Worm (Caenorhabditis elegans) whole organism, L4 larva: ENCODE data around the gene F55G11.4.

Source experiments
- F26F4.8 ChIP-seq: fragments of 200-800 bp; sonication (Bioruptor generic); conservative IDR thresholded peaks from 2 replicates; pipeline ENCODE4 v1.3.6; 2022; ENCODE audit warnings: missing genetic modification characterization, missing compliant biosample characterization
- F44E2.7 ChIP-seq: fragments of 200-800 bp; sonication (Bioruptor generic); IDR thresholded peaks from 2 replicates; pipeline ENCODE4 v2.1.2; 2022; ENCODE audit warnings: missing genetic modification characterization, missing compliant biosample characterization
- T20F7.1 ChIP-seq: fragments of 200-800 bp; sonication (Bioruptor generic); optimal IDR thresholded peaks from 2 replicates; lab custom pipeline; 2018; ENCODE audit warnings: mild to moderate bottlenecking, missing genetic modification characterization, missing compliant biosample characterization
- Y5F2A.4 ChIP-seq: fragments of 200-800 bp; sonication (Bioruptor generic); optimal IDR thresholded peaks from 2 replicates; lab custom pipeline; 2018; ENCODE audit warnings: mild to moderate bottlenecking, missing genetic modification characterization, missing compliant biosample characterization
- aly-2 ChIP-seq: sonication (generic microtip); optimal IDR thresholded peaks from 2 replicates; lab custom pipeline; 2018; ENCODE audit warnings: missing biosample characterization, missing genetic modification characterization
- ceh-28 ChIP-seq: fragments of 150-350 bp; optimal IDR thresholded peaks from 2 replicates; lab custom pipeline; 2014; ENCODE audit warnings: missing biosample characterization, missing genetic modification reagents, missing genetic modification characterization
- ceh-32 ChIP-seq: sonication (generic microtip); optimal IDR thresholded peaks from 2 replicates; lab custom pipeline; 2016; ENCODE audit warnings: mild to moderate bottlenecking, missing genetic modification characterization, missing compliant biosample characterization; ENCODE audit not compliant: poor library complexity
- cey-2 ChIP-seq: sonication (generic microtip); optimal IDR thresholded peaks from 3 replicates; lab custom pipeline; 2017; ENCODE audit warnings: missing genetic modification characterization, mild to moderate bottlenecking, missing compliant biosample characterization, antibody characterized with exemption, borderline replicate concordance; ENCODE audit not compliant: insufficient read depth
- daf-16 ChIP-seq, 3 experiments: sonication (generic microtip); optimal IDR thresholded peaks; 2 replicates each; lab custom pipeline; 2016 to 2017; ENCODE audit warnings: missing genetic modification characterization in 3 of 3, missing genetic modification reagents in 3 of 3, mild to moderate bottlenecking in 2 of 3, missing compliant biosample characterization in 2 of 3, missing biosample characterization in 1 of 3, moderate library complexity in 1 of 3
- daf-19 ChIP-seq: fragments of 200-800 bp; sonication (Bioruptor generic); conservative IDR thresholded peaks from 2 replicates; pipeline ENCODE4 v1.3.6; 2022; ENCODE audit warnings: missing genetic modification characterization, missing compliant biosample characterization
- dmd-6 ChIP-seq: fragments of 200-800 bp; sonication (Bioruptor generic); IDR thresholded peaks from 2 replicates; pipeline ENCODE4 v1.3.6; 2022; ENCODE audit warnings: missing genetic modification reagents, missing genetic modification characterization, missing compliant biosample characterization
- dmd-9 ChIP-seq: fragments of 200-800 bp; sonication (Bioruptor generic); IDR thresholded peaks from 2 replicates; pipeline ENCODE4 v1.3.6; 2022; ENCODE audit warnings: missing genetic modification reagents, missing genetic modification characterization, missing compliant biosample characterization
- duxl-1 ChIP-seq: sonication (generic microtip); optimal IDR thresholded peaks from 2 replicates; lab custom pipeline; 2016; ENCODE audit warnings: mild to moderate bottlenecking, missing genetic modification characterization, moderate library complexity, missing compliant biosample characterization; ENCODE audit not compliant: poor library complexity
- dve-1 ChIP-seq: sonication (generic microtip); optimal IDR thresholded peaks from 2 replicates; lab custom pipeline; 2017; ENCODE audit warnings: antibody characterized with exemption, mild to moderate bottlenecking, missing genetic modification characterization, missing compliant biosample characterization; ENCODE audit not compliant: insufficient read depth
- egl-27 ChIP-seq: sonication (generic microtip); optimal IDR thresholded peaks from 3 replicates; lab custom pipeline; 2017; ENCODE audit warnings: missing biosample characterization, missing genetic modification reagents, missing genetic modification characterization
- hlh-11 ChIP-seq: fragments of 200-800 bp; sonication (Bioruptor generic); optimal IDR thresholded peaks from 2 replicates; lab custom pipeline; 2018; ENCODE audit warnings: mild to moderate bottlenecking, missing genetic modification characterization, missing compliant biosample characterization
- hmg-1.1 ChIP-seq: fragments of 200-800 bp; sonication (Bioruptor generic); IDR thresholded peaks from 2 replicates; pipeline ENCODE4 v1.3.6; 2022; ENCODE audit warnings: missing genetic modification reagents, missing genetic modification characterization, missing compliant biosample characterization
- jun-1 ChIP-seq: fragments of 150-350 bp; optimal IDR thresholded peaks from 2 replicates; lab custom pipeline; 2014; ENCODE audit warnings: missing biosample characterization, missing genetic modification reagents, missing genetic modification characterization
- lin-1 ChIP-seq: fragments of 200-800 bp; sonication (Bioruptor generic); IDR thresholded peaks from 2 replicates; pipeline ENCODE4 v1.3.6; 2022; ENCODE audit warnings: missing genetic modification reagents, missing genetic modification characterization, missing compliant biosample characterization
- lin-13 ChIP-seq: fragments of 150-350 bp; optimal IDR thresholded peaks from 2 replicates; lab custom pipeline; 2014; ENCODE audit warnings: missing biosample characterization, missing genetic modification reagents, missing genetic modification characterization
- lin-15B ChIP-seq: fragments of 150-350 bp; sonication (generic microtip); optimal IDR thresholded peaks from 3 replicates; lab custom pipeline; 2014; ENCODE audit warnings: missing biosample characterization, missing genetic modification characterization
- lsy-2 ChIP-seq, 2 experiments: fragments of 150-350 bp in 1 of 2; sonication (generic microtip) in 1 of 2; optimal IDR thresholded peaks; 2 replicates each; lab custom pipeline; 2014 to 2017; ENCODE audit warnings: missing biosample characterization in 2 of 2, missing genetic modification characterization in 2 of 2
- nhr-102 ChIP-seq: sonication (generic microtip); optimal IDR thresholded peaks from 2 replicates; lab custom pipeline; 2016; ENCODE audit warnings: mild to moderate bottlenecking, missing genetic modification characterization, moderate library complexity, missing compliant biosample characterization
- nhr-11 ChIP-seq: fragments of 150-350 bp; optimal IDR thresholded peaks from 2 replicates; lab custom pipeline; 2014; ENCODE audit warnings: missing biosample characterization, missing genetic modification characterization
- nhr-28 ChIP-seq: fragments of 150-350 bp; optimal IDR thresholded peaks from 2 replicates; lab custom pipeline; 2014; ENCODE audit warnings: missing biosample characterization, missing genetic modification characterization
- nhr-41 ChIP-seq: fragments of 200-800 bp; sonication (Bioruptor generic); IDR thresholded peaks from 2 replicates; pipeline ENCODE4 v1.3.6; 2022; ENCODE audit warnings: missing genetic modification reagents, missing genetic modification characterization, missing compliant biosample characterization
- nhr-42 ChIP-seq: fragments of 200-800 bp; sonication (Bioruptor generic); IDR thresholded peaks from 2 replicates; pipeline ENCODE4 v1.3.6; 2022; ENCODE audit warnings: missing genetic modification characterization, missing compliant biosample characterization
- nhr-48 ChIP-seq: sonication (generic microtip); optimal IDR thresholded peaks from 2 replicates; lab custom pipeline; 2016; ENCODE audit warnings: mild to moderate bottlenecking, missing genetic modification characterization, missing compliant biosample characterization
- nhr-6 ChIP-seq: fragments of 150-350 bp; optimal IDR thresholded peaks from 2 replicates; lab custom pipeline; 2014; ENCODE audit warnings: missing biosample characterization, missing genetic modification characterization
- pqm-1 ChIP-seq: sonication (generic microtip); optimal IDR thresholded peaks from 2 replicates; lab custom pipeline; 2017; ENCODE audit warnings: missing biosample characterization, missing genetic modification characterization
- rbr-2 ChIP-seq: sonication (generic microtip); optimal IDR thresholded peaks from 2 replicates; lab custom pipeline; 2016; ENCODE audit warnings: missing genotype, missing genetic modification characterization, missing compliant biosample characterization
- set-16 ChIP-seq: fragments of 200-800 bp; sonication (Bioruptor generic); IDR thresholded peaks from 2 replicates; pipeline ENCODE4 v1.3.6; 2022; ENCODE audit warnings: missing genetic modification reagents, missing genetic modification characterization, missing compliant biosample characterization
- spr-3 ChIP-seq: fragments of 200-800 bp; sonication (Bioruptor generic); optimal IDR thresholded peaks from 2 replicates; lab custom pipeline; 2018; ENCODE audit warnings: mild to moderate bottlenecking, missing genetic modification characterization, missing compliant biosample characterization
- unc-62 ChIP-seq, 3 experiments: fragments of 150-350 bp in 1 of 3; sonication (generic microtip); optimal IDR thresholded peaks in 2 of 3; peaks in 1 of 3; 1 replicate in 1 of 3; 2 replicates in 2 of 3; lab custom pipeline; 2014 to 2017; ENCODE audit warnings: missing biosample characterization in 3 of 3, missing genetic modification characterization in 3 of 3, missing genetic modification reagents in 3 of 3, missing genotype in 1 of 3
- vab-7 ChIP-seq: fragments of 200-800 bp; sonication (Bioruptor generic); IDR thresholded peaks from 2 replicates; pipeline ENCODE4 v1.3.6; 2022; ENCODE audit warnings: missing genetic modification reagents, missing genetic modification characterization, missing compliant biosample characterization
- zfp-3 ChIP-seq: fragments of 200-800 bp; sonication (Bioruptor generic); conservative IDR thresholded peaks from 2 replicates; pipeline ENCODE4 v1.3.6; 2022; ENCODE audit warnings: missing genetic modification reagents, missing genetic modification characterization, missing compliant biosample characterization

F55G11.4 gene

ce11 chrIV:12962564-12962963 lies 10.9 kb upstream of the F55G11.4 start, which contains the start of gene F55G11.8:
F55G11.8 (plus strand) TSS chrIV:12962808.
- peak; percentile 84 for TF ChIP-seq pqm-1 (tag; lab: Kevin White, UChicago)
- no peak for TF ChIP-seq ceh-32
- no peak for TF ChIP-seq set-16
- no peak for TF ChIP-seq duxl-1 (tag; lab: Kevin White, UChicago)
- peak; percentile 62 for TF ChIP-seq nhr-28 (tag; lab: Kevin White, UChicago)
- TF ChIP-seq nhr-11 (tag; lab: Kevin White, UChicago) = no peak
- no peak for TF ChIP-seq lsy-2 (tag; optimal IDR thresholded peaks at IDR 0.05; lab: Kevin White, UChicago)
- peak; percentile 82 for TF ChIP-seq nhr-6 (tag; lab: Kevin White, UChicago)
- no peak for TF ChIP-seq daf-16 (GFP tag; optimal IDR thresholded peaks at IDR 0.05; lab: Kevin White, UChicago)
- TF ChIP-seq daf-16 (tag; optimal IDR thresholded peaks at IDR 0.05; lab: Kevin White, UChicago) = peak; percentile 94
- no peak for TF ChIP-seq rbr-2
- TF ChIP-seq dmd-6 = 0 out of 2 replicates have a peak, but pooled peaks have one; percentile 20
- no peak for TF ChIP-seq F44E2.7
- no peak for TF ChIP-seq lin-15B (tag; lab: Kevin White, UChicago)
- no peak for TF ChIP-seq F26F4.8 (GFP tag; lab: Robert Waterston, UW)
- no peak for TF ChIP-seq Y5F2A.4 (GFP tag; lab: Kevin White, UChicago)
- TF ChIP-seq jun-1 (tag; lab: Kevin White, UChicago) = no peak
- no peak for TF ChIP-seq spr-3 (GFP tag; lab: Kevin White, UChicago)

ce11 chrIV:12964648-12965047 lies 8.8 kb upstream of the F55G11.4 start:
- no peak for TF ChIP-seq egl-27
- TF ChIP-seq hmg-1.1 = no peak
- TF ChIP-seq vab-7 (GFP tag; lab: Robert Waterston, UW) = no peak
- no peak for TF ChIP-seq lin-13 (GFP tag; lab: Kevin White, UChicago)
- peak; percentile 21 for TF ChIP-seq dve-1 (tag; lab: Kevin White, UChicago)
- TF ChIP-seq T20F7.1 = no peak
- no peak for TF ChIP-seq aly-2 (tag; lab: Kevin White, UChicago)
- no peak for TF ChIP-seq lsy-2 (tag; optimal IDR thresholded peaks at IDR 0.05; lab: Kevin White, UChicago)
- TF ChIP-seq dmd-6 = peak; percentile 62
- TF ChIP-seq nhr-48 (tag; lab: Kevin White, UChicago) = no peak
- no peak for TF ChIP-seq dmd-9 (GFP tag; lab: Robert Waterston, UW)
- TF ChIP-seq hlh-11 (tag; lab: Kevin White, UChicago) = peak; percentile 1
- TF ChIP-seq zfp-3 (GFP tag; lab: Robert Waterston, UW) = no peak
- no peak for TF ChIP-seq nhr-41
- TF ChIP-seq pqm-1 (tag; lab: Kevin White, UChicago) = peak; percentile 43
- TF ChIP-seq nhr-28 (tag; lab: Kevin White, UChicago) = peak; percentile 20
- TF ChIP-seq unc-62 (GFP tag; optimal IDR thresholded peaks at IDR 0.05 in 1 of 2; lab: Kevin White, UChicago) = peak in 1 of 2 experiments; percentile 20
- TF ChIP-seq unc-62 (tag; optimal IDR thresholded peaks at IDR 0.05; lab: Kevin White, UChicago) = no peak
- TF ChIP-seq nhr-6 (tag; lab: Kevin White, UChicago) = no peak
- TF ChIP-seq spr-3 (GFP tag; lab: Kevin White, UChicago) = no peak

DNA sequence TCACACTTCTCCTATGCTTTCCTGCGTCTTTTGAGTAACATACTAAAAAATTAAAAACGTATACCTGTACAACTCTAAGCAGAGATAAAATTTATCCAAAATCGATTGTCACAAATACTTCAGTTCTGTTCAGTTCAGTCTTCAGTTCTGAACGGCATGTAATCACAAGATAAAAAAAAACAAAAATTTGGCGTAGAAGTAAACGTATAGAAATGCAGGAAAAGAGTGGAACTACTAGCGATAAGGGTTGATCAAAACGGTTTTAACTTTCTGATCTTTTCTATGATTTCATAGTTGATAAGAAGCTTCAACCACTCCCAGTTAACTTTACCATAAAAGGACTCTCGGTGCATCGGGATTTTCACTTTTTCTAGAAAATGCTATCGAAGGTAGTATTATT lies 8.3 kb upstream of the F55G11.4 start, which contains the start of gene dod-22:
TSS of gene dod-22 (plus strand) at position 301 of the 400 bp plus-strand sequence.
- TF ChIP-seq nhr-102 (tag; lab: Kevin White, UChicago) (no peak), cey-2 (tag; lab: Kevin White, UChicago) (no peak), daf-19 (GFP tag; lab: Robert Waterston, UW) (no peak), pqm-1 (tag; lab: Kevin White, UChicago) (peak; percentile 29), lin-15B (tag; lab: Kevin White, UChicago) (no peak), rbr-2 (no peak)
- TF ChIP-seq, all 104 proteins: peak for 1

- TF ChIP-seq nhr-42 (GFP tag; lab: Robert Waterston, UW) (no peak), unc-62 (GFP tag; optimal IDR thresholded peaks at IDR 0.05 in 1 of 2; lab: Kevin White, UChicago) (peak in 1 of 2 experiments; percentile 95), unc-62 (tag; optimal IDR thresholded peaks at IDR 0.05; lab: Kevin White, UChicago) (no peak), nhr-41 (no peak), lin-1 (GFP tag; lab: Robert Waterston, UW) (no peak), ceh-28 (tag; lab: Kevin White, UChicago) (no peak), egl-27 (no peak)
These were observed 6.1 kb upstream of the F55G11.4 start for ce11 chrIV:12967303-12967702.
